Fruit fly (Drosophila melanogaster): Measurements from ENCODE around the gene CG10383.
A peak's percentile ranks its signal among the peaks of the same experiment; 100 is the strongest.

Gene CG10383

DNA sequence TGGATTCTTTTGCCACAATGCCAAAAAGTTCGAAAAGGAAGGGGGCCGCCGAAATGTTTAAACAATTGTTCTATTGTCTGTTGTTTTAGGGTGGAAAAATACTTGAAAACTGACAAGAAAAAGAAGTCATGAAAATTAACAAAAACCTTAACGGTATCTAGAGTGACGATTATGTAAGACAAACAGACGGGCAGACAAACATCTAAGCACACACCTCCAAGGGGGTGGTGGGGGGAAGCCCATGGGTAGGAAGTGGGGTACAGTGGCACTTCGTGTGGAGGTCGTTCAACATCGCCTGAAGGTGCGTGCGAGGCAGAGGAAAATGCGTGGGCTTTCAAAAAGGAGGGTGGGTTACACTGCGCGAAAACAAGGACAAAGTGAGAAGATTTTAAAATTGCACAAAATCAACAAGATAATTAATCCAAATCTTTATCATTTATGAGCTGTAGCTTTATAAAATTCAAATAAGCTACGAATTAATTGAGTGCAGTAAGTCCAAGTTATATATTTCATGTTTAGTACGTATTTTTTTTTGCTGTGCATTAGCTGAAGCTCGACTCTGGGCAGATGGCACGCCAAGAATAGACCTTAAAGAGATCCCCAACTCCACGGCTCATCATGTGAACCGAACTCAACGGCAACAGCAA, 22.1 kb upstream of the CG10383 start:
- peak; percentile 19 for TF ChIP-seq CG15710 (tag; optimal IDR thresholded peaks at IDR 0.05)
- TF ChIP-seq Snoo (tag; optimal IDR thresholded peaks at IDR 0.05): no peak
- TF ChIP-seq CG10348 (GFP tag; IDR thresholded peaks at IDR 0.05): no peak
- TF ChIP-seq Pif1B (GFP tag; optimal IDR thresholded peaks at IDR 0.05): no peak
- TF ChIP-seq EcR (GFP tag; optimal IDR thresholded peaks at IDR 0.05): no peak
- peak; percentile 39 for TF ChIP-seq CG8301 (tag; optimal IDR thresholded peaks at IDR 0.05)
- no peak for TF ChIP-seq D1 (tag; optimal IDR thresholded peaks at IDR 0.05)
- no peak for TF ChIP-seq CG13204 (GFP tag; optimal IDR thresholded peaks at IDR 0.05)
- no peak for TF ChIP-seq gl (tag; optimal IDR thresholded peaks at IDR 0.05)
- no peak; the same call in 2 of the 3 replicates for TF ChIP-seq fd96Ca (GFP tag; IDR thresholded peaks at IDR 0.05)
- TF ChIP-seq CG14655 (GFP tag; optimal IDR thresholded peaks at IDR 0.05): no peak
- no peak for TF ChIP-seq CG12605 (GFP tag; IDR thresholded peaks at IDR 0.05)
- TF ChIP-seq CG34367 (tag; optimal IDR thresholded peaks at IDR 0.05): no peak
- no peak for TF ChIP-seq Ets98B (GFP tag; IDR thresholded peaks at IDR 0.05)
- peak; percentile 38; the same call in 1 of the 3 replicates for TF ChIP-seq CG4496 (GFP tag; IDR thresholded peaks at IDR 0.05)
- no peak for TF ChIP-seq Pif1A (GFP tag; optimal IDR thresholded peaks at IDR 0.05)
- peak; percentile 39 for TF ChIP-seq CG8159 (tag; optimal IDR thresholded peaks at IDR 0.05)
- peak; percentile 60 for TF ChIP-seq CG17806 (tag; optimal IDR thresholded peaks at IDR 0.05)
- TF ChIP-seq CG9948 (tag; optimal IDR thresholded peaks at IDR 0.05): peak; percentile 47
- TF ChIP-seq CG32121 (GFP tag; IDR thresholded peaks at IDR 0.05): no peak
- no peak for TF ChIP-seq rn (GFP tag; IDR thresholded peaks at IDR 0.05)

DNA sequence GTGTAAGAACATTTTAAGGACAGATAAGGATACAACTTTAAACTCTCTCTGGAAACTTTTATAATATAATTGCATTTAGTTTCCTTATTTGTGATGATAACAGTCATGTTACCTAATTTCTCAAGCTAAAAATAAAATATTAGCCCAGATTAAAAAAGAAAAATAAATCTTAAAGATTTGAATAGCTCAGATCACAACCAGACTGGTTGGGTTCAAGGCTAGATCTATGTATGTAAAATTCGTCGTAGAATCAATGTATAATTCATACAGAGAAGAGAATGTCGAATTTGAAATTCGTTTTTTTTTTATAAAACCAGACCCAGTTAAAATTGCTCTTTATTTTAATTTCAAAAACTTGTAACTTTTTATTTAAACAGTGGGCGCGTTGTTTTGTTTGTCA, 18.7 kb upstream of the CG10383 start:
- TF ChIP-seq CG10348 (GFP tag; IDR thresholded peaks at IDR 0.05): no peak
- TF ChIP-seq CG34367 (tag; optimal IDR thresholded peaks at IDR 0.05): no peak
- TF ChIP-seq D1 (tag; optimal IDR thresholded peaks at IDR 0.05): no peak
- no peak for TF ChIP-seq rn (GFP tag; IDR thresholded peaks at IDR 0.05)
- TF ChIP-seq gl (tag; optimal IDR thresholded peaks at IDR 0.05): no peak
- TF ChIP-seq Ets98B (GFP tag; IDR thresholded peaks at IDR 0.05): no peak

dm6 chr2L:18713686-18714085, 18.3 kb upstream of the CG10383 start, which contains the start of gene Irk3:
Gene Irk3 (minus strand): TSS chr2L:18713748.
- TF ChIP-seq fd96Ca (GFP tag; IDR thresholded peaks at IDR 0.05) (no peak), CG12605 (GFP tag; IDR thresholded peaks at IDR 0.05) (no peak), Pif1B (GFP tag; optimal IDR thresholded peaks at IDR 0.05) (no peak), EcR (GFP tag; optimal IDR thresholded peaks at IDR 0.05) (no peak), CG10348 (GFP tag; IDR thresholded peaks at IDR 0.05) (no peak), CG14655 (GFP tag; optimal IDR thresholded peaks at IDR 0.05) (no peak), Ets98B (GFP tag; IDR thresholded peaks at IDR 0.05) (no peak), CG34367 (tag; optimal IDR thresholded peaks at IDR 0.05) (no peak), CG13204 (GFP tag; optimal IDR thresholded peaks at IDR 0.05) (no peak), CG17806 (tag; optimal IDR thresholded peaks at IDR 0.05) (no peak), gl (tag; optimal IDR thresholded peaks at IDR 0.05) (no peak), D1 (tag; optimal IDR thresholded peaks at IDR 0.05) (no peak), CG4496 (GFP tag; IDR thresholded peaks at IDR 0.05) (no peak), Pif1A (GFP tag; optimal IDR thresholded peaks at IDR 0.05) (no peak), CG8301 (tag; optimal IDR thresholded peaks at IDR 0.05) (no peak), CG8159 (tag; optimal IDR thresholded peaks at IDR 0.05) (no peak), rn (GFP tag; IDR thresholded peaks at IDR 0.05) (no peak)

DNA sequence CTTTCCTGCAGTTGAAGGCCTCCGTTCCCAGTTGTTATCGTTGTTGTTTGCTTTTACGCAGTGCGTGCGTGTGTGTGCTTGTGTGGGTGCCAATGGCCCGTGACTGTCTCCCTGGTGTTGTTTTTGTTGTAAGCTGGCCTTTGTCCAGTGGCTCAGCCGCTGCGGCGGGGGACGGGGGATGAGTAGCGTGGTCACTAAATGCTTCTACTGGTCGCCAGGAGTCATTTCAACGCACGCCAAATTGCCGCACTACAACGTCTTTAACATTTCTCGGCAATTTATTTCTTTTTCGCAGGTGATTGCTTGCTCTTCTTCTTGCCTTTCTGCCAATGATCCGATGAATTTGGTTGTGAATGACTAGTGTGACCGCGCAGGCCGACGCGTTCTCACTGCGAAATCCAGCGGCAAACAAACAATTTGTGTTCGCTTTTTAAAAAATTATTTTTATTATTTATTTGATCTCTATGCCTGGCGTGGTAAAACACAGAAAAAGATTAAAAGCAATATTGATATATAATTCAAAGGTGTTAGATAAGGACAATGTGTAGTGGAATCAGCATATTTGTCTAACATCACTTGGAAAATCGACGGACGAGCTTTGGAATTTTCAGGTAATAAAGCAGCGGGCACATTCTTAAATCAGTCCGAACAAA, 13.0 kb upstream of the CG10383 start, which contains the start of the genes Faf2 and Grip71:
Faf2 (minus strand) TSS at position 450 of the 653 bp plus-strand sequence.
Grip71 (plus strand) TSS at position 608 of the 653 bp plus-strand sequence.
- TF ChIP-seq CG10348 (GFP tag; IDR thresholded peaks at IDR 0.05) (peak; percentile 96), CG14655 (GFP tag; optimal IDR thresholded peaks at IDR 0.05) (peak; percentile 84), CG8301 (tag; optimal IDR thresholded peaks at IDR 0.05) (peak; percentile 77), CG4496 (GFP tag; IDR thresholded peaks at IDR 0.05) (peak; percentile 91), CG15710 (tag; optimal IDR thresholded peaks at IDR 0.05) (peak; percentile 83), rn (GFP tag; IDR thresholded peaks at IDR 0.05) (peak; percentile 89), CG8159 (tag; optimal IDR thresholded peaks at IDR 0.05) (peak; percentile 85), Snoo (tag; optimal IDR thresholded peaks at IDR 0.05) (peak; percentile 71), CG17806 (tag; optimal IDR thresholded peaks at IDR 0.05) (peak; percentile 84), D1 (tag; optimal IDR thresholded peaks at IDR 0.05) (no peak), Pif1A (GFP tag; optimal IDR thresholded peaks at IDR 0.05) (peak; percentile 83), Pif1B (GFP tag; optimal IDR thresholded peaks at IDR 0.05) (peak; percentile 69), CG32121 (GFP tag; IDR thresholded peaks at IDR 0.05) (peak; percentile 89), fd96Ca (GFP tag; IDR thresholded peaks at IDR 0.05) (peak; percentile 92), EcR (GFP tag; optimal IDR thresholded peaks at IDR 0.05) (peak; percentile 87), CG34367 (tag; optimal IDR thresholded peaks at IDR 0.05) (peak; percentile 76), CG12605 (GFP tag; IDR thresholded peaks at IDR 0.05) (peak; percentile 80), Ets98B (GFP tag; IDR thresholded peaks at IDR 0.05) (peak; percentile 91), CG9948 (tag; optimal IDR thresholded peaks at IDR 0.05) (peak; percentile 83), CG13204 (GFP tag; optimal IDR thresholded peaks at IDR 0.05) (no peak), gl (tag; optimal IDR thresholded peaks at IDR 0.05) (peak; percentile 14)

- TF ChIP-seq Ets98B (GFP tag; IDR thresholded peaks at IDR 0.05): peak; percentile 36
- no peak for TF ChIP-seq CG9948 (tag; optimal IDR thresholded peaks at IDR 0.05)
- TF ChIP-seq CG12605 (GFP tag; IDR thresholded peaks at IDR 0.05): no peak
- TF ChIP-seq CG10348 (GFP tag; IDR thresholded peaks at IDR 0.05): no peak
- TF ChIP-seq Pif1A (GFP tag; optimal IDR thresholded peaks at IDR 0.05): peak; percentile 52
- TF ChIP-seq EcR (GFP tag; optimal IDR thresholded peaks at IDR 0.05): no peak
- no peak for TF ChIP-seq CG4496 (GFP tag; IDR thresholded peaks at IDR 0.05)
- no peak for TF ChIP-seq CG34367 (tag; optimal IDR thresholded peaks at IDR 0.05)
- TF ChIP-seq CG8159 (tag; optimal IDR thresholded peaks at IDR 0.05): no peak
- TF ChIP-seq fd96Ca (GFP tag; IDR thresholded peaks at IDR 0.05): no peak
- no peak for TF ChIP-seq CG15710 (tag; optimal IDR thresholded peaks at IDR 0.05)
- peak; percentile 18 for TF ChIP-seq Pif1B (GFP tag; optimal IDR thresholded peaks at IDR 0.05)
- TF ChIP-seq CG14655 (GFP tag; optimal IDR thresholded peaks at IDR 0.05): no peak
- peak; percentile 35 for TF ChIP-seq Snoo (tag; optimal IDR thresholded peaks at IDR 0.05)
- no peak for TF ChIP-seq D1 (tag; optimal IDR thresholded peaks at IDR 0.05)
- TF ChIP-seq CG13204 (GFP tag; optimal IDR thresholded peaks at IDR 0.05): no peak
- no peak for TF ChIP-seq gl (tag; optimal IDR thresholded peaks at IDR 0.05)
- TF ChIP-seq rn (GFP tag; IDR thresholded peaks at IDR 0.05): no peak
- TF ChIP-seq CG32121 (GFP tag; IDR thresholded peaks at IDR 0.05): no peak
- no peak for TF ChIP-seq CG8301 (tag; optimal IDR thresholded peaks at IDR 0.05)
- no peak for TF ChIP-seq CG17806 (tag; optimal IDR thresholded peaks at IDR 0.05)
These were observed 12.4 kb upstream of the CG10383 start for dm6 chr2L:18707844-18708238.

Measured in whole organism, pupa.